Worm (Caenorhabditis elegans) whole organism, L3 larva: ENCODE results near the gene hda-2.

Experiments used
- aly-2 ChIP-seq: fragments of 150-350 bp; optimal IDR thresholded peaks from 2 replicates; lab custom pipeline; 2014; ENCODE audit warnings: missing biosample characterization, missing genetic modification characterization
- ama-1 ChIP-seq: fragments of 150-350 bp; optimal IDR thresholded peaks from 2 replicates; lab custom pipeline; 2018
- lin-15B ChIP-seq: fragments of 150-350 bp; optimal IDR thresholded peaks from 2 replicates; lab custom pipeline; 2014; ENCODE audit warnings: missing biosample characterization, missing genetic modification characterization
- nhr-12 ChIP-seq: fragments of 150-350 bp; optimal IDR thresholded peaks from 2 replicates; lab custom pipeline; 2014; ENCODE audit warnings: missing biosample characterization, missing genetic modification characterization
- nhr-67 ChIP-seq: fragments of 150-350 bp; optimal IDR thresholded peaks from 2 replicates; lab custom pipeline; 2014; ENCODE audit warnings: missing biosample characterization, missing genetic modification characterization
- snpc-4 ChIP-seq: fragments of 150-350 bp; optimal IDR thresholded peaks from 2 replicates; lab custom pipeline; 2014; ENCODE audit warnings: missing biosample characterization, missing genetic modification characterization
- unc-62 ChIP-seq: fragments of 150-350 bp; sonication (generic microtip); optimal IDR thresholded peaks from 4 replicates; lab custom pipeline; 2014; ENCODE audit warnings: missing biosample characterization, missing genetic modification reagents, missing genetic modification characterization
- ztf-11 ChIP-seq: fragments of 150-350 bp; optimal IDR thresholded peaks from 2 replicates; lab custom pipeline; 2014; ENCODE audit warnings: missing biosample characterization, missing genetic modification characterization

ce11 chrII:8047264-8047663, 24.9 kb upstream of the hda-2 start, which contains the start of gene apn-1:
- TF ChIP-seq ama-1 = no peak
- no peak for TF ChIP-seq unc-62 (GFP tag; lab: Kevin White, UChicago)
- no peak for TF ChIP-seq snpc-4
- TF ChIP-seq nhr-12 (tag; lab: Kevin White, UChicago) = no peak
- TF ChIP-seq nhr-67 (tag; lab: Kevin White, UChicago) = no peak
- TF ChIP-seq aly-2 (tag; lab: Kevin White, UChicago) = no peak
- TF ChIP-seq ztf-11 (tag; lab: Kevin White, UChicago) = no peak
- TF ChIP-seq lin-15B (tag; lab: Kevin White, UChicago) = no peak
